Worm (Caenorhabditis elegans) whole organism, L4 larva: Measurements from ENCODE around the gene fbxb-40.

ENCODE experiments used
- Y48G9A.11 ChIP-seq: fragments of 200-800 bp; sonication (Bioruptor generic); IDR thresholded peaks from 2 replicates; pipeline ENCODE4 v1.3.6; 2022; ENCODE audit warnings: missing genetic modification reagents, missing genetic modification characterization, missing compliant biosample characterization
- Y75B8A.6 ChIP-seq: fragments of 200-800 bp; sonication (Bioruptor generic); IDR thresholded peaks from 2 replicates; pipeline ENCODE4 v1.3.6; 2022; ENCODE audit warnings: missing genetic modification reagents, missing genetic modification characterization, missing compliant biosample characterization
- arid-1 ChIP-seq: fragments of 200-800 bp; sonication (Bioruptor generic); conservative IDR thresholded peaks from 2 replicates; pipeline ENCODE4 v1.3.6; 2022; ENCODE audit warnings: missing genetic modification reagents, missing genetic modification characterization, missing compliant biosample characterization
- ctbp-1 ChIP-seq: fragments of 200-800 bp; sonication (Bioruptor generic); IDR thresholded peaks from 2 replicates; pipeline ENCODE4 v1.3.6; 2022; ENCODE audit warnings: missing genetic modification reagents, missing genetic modification characterization, missing compliant biosample characterization
- daf-16 ChIP-seq, 3 experiments: sonication (generic microtip); optimal IDR thresholded peaks; 2 replicates each; lab custom pipeline; 2016 to 2017; ENCODE audit warnings: missing genetic modification characterization in 3 of 3, missing genetic modification reagents in 3 of 3, mild to moderate bottlenecking in 2 of 3, missing compliant biosample characterization in 2 of 3, missing biosample characterization in 1 of 3, moderate library complexity in 1 of 3
- duxl-1 ChIP-seq: sonication (generic microtip); optimal IDR thresholded peaks from 2 replicates; lab custom pipeline; 2016; ENCODE audit warnings: mild to moderate bottlenecking, missing genetic modification characterization, moderate library complexity, missing compliant biosample characterization; ENCODE audit not compliant: poor library complexity
- egl-43 ChIP-seq: fragments of 200-800 bp; sonication (Bioruptor generic); IDR thresholded peaks from 2 replicates; pipeline ENCODE4 v1.3.6; 2022; ENCODE audit warnings: missing genetic modification reagents, missing genetic modification characterization, missing compliant biosample characterization
- fos-1 ChIP-seq: fragments of 150-350 bp; optimal IDR thresholded peaks from 2 replicates; lab custom pipeline; 2014; ENCODE audit warnings: missing biosample characterization, missing genetic modification characterization
- hif-1 ChIP-seq, 2 experiments: sonication (generic microtip); optimal IDR thresholded peaks; 2 replicates each; lab custom pipeline; 2016 to 2017; ENCODE audit warnings: missing compliant biosample characterization in 2 of 2, missing genetic modification characterization in 2 of 2, missing genetic modification reagents in 2 of 2, missing genotype in 2 of 2, mild to moderate bottlenecking in 1 of 2
- hlh-11 ChIP-seq: fragments of 200-800 bp; sonication (Bioruptor generic); optimal IDR thresholded peaks from 2 replicates; lab custom pipeline; 2018; ENCODE audit warnings: mild to moderate bottlenecking, missing genetic modification characterization, missing compliant biosample characterization
- hlh-30 ChIP-seq: sonication (generic microtip); optimal IDR thresholded peaks from 2 replicates; lab custom pipeline; 2017; ENCODE audit warnings: antibody characterized with exemption, mild to moderate bottlenecking, missing genetic modification characterization, missing compliant biosample characterization; ENCODE audit not compliant: insufficient read depth
- hmg-1.1 ChIP-seq: fragments of 200-800 bp; sonication (Bioruptor generic); IDR thresholded peaks from 2 replicates; pipeline ENCODE4 v1.3.6; 2022; ENCODE audit warnings: missing genetic modification reagents, missing genetic modification characterization, missing compliant biosample characterization
- lim-7 ChIP-seq: fragments of 200-800 bp; sonication (Bioruptor generic); IDR thresholded peaks from 2 replicates; pipeline ENCODE4 v1.3.6; 2022; ENCODE audit warnings: missing genetic modification characterization, missing compliant biosample characterization
- lin-29 ChIP-seq: fragments of 200-800 bp; sonication (Bioruptor generic); IDR thresholded peaks from 2 replicates; pipeline ENCODE4 v1.3.6; 2022; ENCODE audit warnings: missing genetic modification reagents, missing genetic modification characterization, missing compliant biosample characterization
- lin-39 ChIP-seq: fragments of 150-350 bp; optimal IDR thresholded peaks from 2 replicates; lab custom pipeline; 2014; ENCODE audit warnings: missing biosample characterization, missing genetic modification reagents, missing genetic modification characterization
- lsy-2 ChIP-seq, 2 experiments: fragments of 150-350 bp in 1 of 2; sonication (generic microtip) in 1 of 2; optimal IDR thresholded peaks; 2 replicates each; lab custom pipeline; 2014 to 2017; ENCODE audit warnings: missing biosample characterization in 2 of 2, missing genetic modification characterization in 2 of 2
- mdl-1 ChIP-seq, 2 experiments: fragments of 150-350 bp in 1 of 2; sonication (generic microtip) in 1 of 2; optimal IDR thresholded peaks; 2 replicates each; lab custom pipeline; 2014 to 2017; ENCODE audit warnings: missing biosample characterization in 2 of 2, missing genetic modification characterization in 2 of 2
- mdt-29 ChIP-seq: fragments of 200-800 bp; sonication (Bioruptor generic); IDR thresholded peaks from 2 replicates; pipeline ENCODE4 v1.3.6; 2022; ENCODE audit warnings: missing genetic modification reagents, missing genetic modification characterization, missing compliant biosample characterization
- mep-1 ChIP-seq: fragments of 150-350 bp; sonication (generic microtip); optimal IDR thresholded peaks from 3 replicates; lab custom pipeline; 2014; ENCODE audit warnings: missing biosample characterization, missing genetic modification characterization
- mxl-3 ChIP-seq: fragments of 200-800 bp; sonication (Bioruptor generic); optimal IDR thresholded peaks from 2 replicates; lab custom pipeline; 2018; ENCODE audit warnings: mild to moderate bottlenecking, missing genetic modification characterization, missing compliant biosample characterization
- nhr-48 ChIP-seq: sonication (generic microtip); optimal IDR thresholded peaks from 2 replicates; lab custom pipeline; 2016; ENCODE audit warnings: mild to moderate bottlenecking, missing genetic modification characterization, missing compliant biosample characterization
- sdz-12 ChIP-seq: fragments of 200-800 bp; sonication (Bioruptor generic); optimal IDR thresholded peaks from 2 replicates; lab custom pipeline; 2018; ENCODE audit warnings: mild to moderate bottlenecking, missing genetic modification characterization, missing compliant biosample characterization
- skn-1 ChIP-seq: fragments of 150-350 bp; optimal IDR thresholded peaks from 2 replicates; lab custom pipeline; 2014; ENCODE audit warnings: missing biosample characterization, missing genetic modification characterization
- snpc-4 ChIP-seq: fragments of 150-350 bp; optimal IDR thresholded peaks from 2 replicates; lab custom pipeline; 2014; ENCODE audit warnings: missing biosample characterization, missing genetic modification characterization
- spr-1 ChIP-seq: sonication (generic microtip); optimal IDR thresholded peaks from 2 replicates; lab custom pipeline; 2016; ENCODE audit warnings: mild to moderate bottlenecking, missing genetic modification characterization, missing compliant biosample characterization
- unc-39 ChIP-seq: sonication (generic microtip); optimal IDR thresholded peaks from 2 replicates; lab custom pipeline; 2017; ENCODE audit warnings: missing biosample characterization, missing genetic modification characterization
- unc-62 ChIP-seq, 3 experiments: fragments of 150-350 bp in 1 of 3; sonication (generic microtip); optimal IDR thresholded peaks in 2 of 3; peaks in 1 of 3; 1 replicate in 1 of 3; 2 replicates in 2 of 3; lab custom pipeline; 2014 to 2017; ENCODE audit warnings: missing biosample characterization in 3 of 3, missing genetic modification characterization in 3 of 3, missing genetic modification reagents in 3 of 3, missing genotype in 1 of 3
- zfp-2 ChIP-seq: sonication (generic microtip); optimal IDR thresholded peaks from 2 replicates; lab custom pipeline; 2016; ENCODE audit warnings: mild to moderate bottlenecking, missing genetic modification characterization, missing compliant biosample characterization
- zip-11 ChIP-seq: fragments of 200-800 bp; sonication (Bioruptor generic); IDR thresholded peaks from 2 replicates; pipeline ENCODE4 v1.3.6; 2022; ENCODE audit warnings: missing genetic modification characterization, missing compliant biosample characterization
- zip-2 ChIP-seq: fragments of 150-350 bp; optimal IDR thresholded peaks from 2 replicates; lab custom pipeline; 2014; ENCODE audit warnings: missing biosample characterization, missing genetic modification characterization
- ztf-11 ChIP-seq: fragments of 150-350 bp; optimal IDR thresholded peaks from 2 replicates; lab custom pipeline; 2014; ENCODE audit warnings: missing biosample characterization, missing genetic modification characterization

fbxb-40 gene

DNA sequence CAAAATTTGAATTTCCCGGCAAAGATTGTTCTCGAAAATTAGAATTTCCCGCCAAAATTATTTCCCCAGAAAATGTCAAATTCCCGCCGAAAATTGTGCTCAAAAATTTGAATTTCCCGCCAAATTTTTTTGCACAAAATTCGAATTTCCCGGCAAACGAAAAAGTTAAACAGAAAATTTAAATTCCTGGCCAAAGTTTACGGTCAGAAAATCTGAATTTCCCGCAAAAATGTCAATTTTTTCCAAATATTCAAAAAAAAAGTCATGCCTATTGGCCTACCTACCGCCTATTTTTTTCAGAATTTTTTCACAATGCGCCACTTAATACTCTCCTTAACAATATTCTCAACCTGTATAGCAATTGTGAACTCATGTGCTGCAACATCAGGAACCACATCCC lies 33.1 kb upstream of the fbxb-40 start, which contains the start of gene K02E7.1:
TSS of gene K02E7.1 (plus strand) at position 301 of the 400 bp plus-strand sequence.
- TF ChIP-seq fos-1 (tag; lab: Kevin White, UChicago) (no peak), daf-16 (GFP tag; optimal IDR thresholded peaks at IDR 0.05; lab: Kevin White, UChicago) (no peak), daf-16 (tag; optimal IDR thresholded peaks at IDR 0.05; lab: Kevin White, UChicago) (no peak), skn-1 (tag; lab: Kevin White, UChicago) (no peak), Y75B8A.6 (GFP tag; lab: Robert Waterston, UW) (no peak), zip-2 (tag; lab: Kevin White, UChicago) (no peak), mep-1 (tag; lab: Kevin White, UChicago) (no peak), hlh-30 (no peak), ztf-11 (tag; lab: Kevin White, UChicago) (no peak), mdl-1 (tag; optimal IDR thresholded peaks at IDR 0.05; lab: Kevin White, UChicago) (no peak), sdz-12 (GFP tag; lab: Kevin White, UChicago) (no peak), mdt-29 (no peak), snpc-4 (tag; lab: Kevin White, UChicago) (no peak), Y48G9A.11 (GFP tag; lab: Robert Waterston, UW) (no peak), hmg-1.1 (no peak), zip-11 (GFP tag; lab: Robert Waterston, UW) (no peak), spr-1 (tag; lab: Kevin White, UChicago) (no peak)

DNA sequence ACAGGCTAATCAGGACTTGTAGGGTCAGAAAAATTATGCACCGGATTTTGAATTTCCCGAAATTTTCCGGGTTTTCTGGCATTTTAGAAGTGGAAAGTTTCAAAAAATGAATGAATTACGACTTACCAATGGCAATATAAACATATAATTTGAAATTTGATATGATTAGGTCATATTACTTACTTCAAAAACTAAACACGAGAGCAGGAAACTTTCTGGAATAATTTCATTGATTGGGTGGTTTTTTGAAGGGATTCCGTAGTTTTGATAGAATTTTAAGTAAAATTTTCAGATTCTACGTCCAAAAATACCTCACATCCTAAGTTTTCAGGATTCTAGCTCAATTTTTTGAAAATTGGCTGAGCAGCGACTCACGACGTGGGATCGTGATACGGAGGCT lies 25.7 kb upstream of the fbxb-40 start, which contains the start of gene K02E7.11:
TSS of gene K02E7.11 (minus strand) at position 101 of the 400 bp plus-strand sequence.
- TF ChIP-seq spr-1 (tag; lab: Kevin White, UChicago) (no peak), zfp-2 (tag; lab: Kevin White, UChicago) (peak; percentile 33)

DNA sequence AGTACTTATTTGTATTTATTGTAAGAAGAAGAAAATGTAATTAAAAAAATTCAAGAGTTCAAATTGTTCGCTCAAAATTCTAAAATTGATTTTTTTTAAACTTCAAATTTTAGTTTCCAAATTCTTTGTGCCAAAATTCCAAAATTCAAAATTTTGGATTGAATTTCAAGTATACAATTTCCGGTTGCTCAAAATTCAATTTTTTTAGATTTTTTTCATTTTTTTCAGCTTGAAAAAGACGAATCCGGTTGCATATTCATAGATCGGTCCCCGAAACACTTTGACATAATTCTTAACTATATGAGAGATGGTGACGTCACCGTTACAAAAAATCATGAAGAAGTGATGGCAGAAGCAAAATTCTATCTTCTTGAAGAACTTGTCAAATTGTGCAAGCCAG lies 22.4 kb upstream of the fbxb-40 start, which contains the start of gene K02E7.4:
TSS of gene K02E7.4 (plus strand) at position 301 of the 400 bp plus-strand sequence.
- no peak for TF ChIP-seq skn-1 (tag; lab: Kevin White, UChicago)
- TF ChIP-seq lim-7 (GFP tag; lab: Robert Waterston, UW), result no peak
- no peak for TF ChIP-seq unc-39 (tag; lab: Kevin White, UChicago)
- no peak for TF ChIP-seq mdl-1 (tag; optimal IDR thresholded peaks at IDR 0.05; lab: Kevin White, UChicago)
- TF ChIP-seq mxl-3 (GFP tag; lab: Kevin White, UChicago), result no peak
- TF ChIP-seq nhr-48 (tag; lab: Kevin White, UChicago), result no peak

DNA sequence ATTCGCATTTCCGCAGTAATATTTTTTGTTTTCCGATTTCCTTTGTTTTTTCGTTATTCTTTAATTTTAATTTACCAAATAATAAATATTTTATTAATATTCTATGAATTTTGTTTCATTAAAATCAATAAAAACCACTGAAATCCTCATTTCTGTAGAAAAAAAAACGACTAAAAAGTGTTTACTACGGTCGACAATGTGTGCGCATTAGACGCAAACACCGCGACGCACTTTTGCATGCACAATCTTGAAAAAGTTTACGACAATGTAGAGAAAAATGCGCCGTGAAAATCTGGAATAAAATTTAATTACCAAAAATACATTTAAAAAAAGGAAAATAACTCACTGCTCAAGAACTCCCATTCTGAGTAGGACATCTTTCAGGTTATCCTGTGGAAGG lies 21.7 kb upstream of the fbxb-40 start:
- TF ChIP-seq hlh-11 (tag; lab: Kevin White, UChicago), result no peak
- no peak for TF ChIP-seq unc-62 (GFP tag; optimal IDR thresholded peaks at IDR 0.05 in 1 of 2; lab: Kevin White, UChicago)
- TF ChIP-seq unc-62 (tag; optimal IDR thresholded peaks at IDR 0.05; lab: Kevin White, UChicago), result no peak
- no peak for TF ChIP-seq arid-1
- no peak for TF ChIP-seq lin-39 (tag; lab: Kevin White, UChicago)
- TF ChIP-seq duxl-1, result no peak
- no peak for TF ChIP-seq lsy-2 (tag; optimal IDR thresholded peaks at IDR 0.05; lab: Kevin White, UChicago)

DNA sequence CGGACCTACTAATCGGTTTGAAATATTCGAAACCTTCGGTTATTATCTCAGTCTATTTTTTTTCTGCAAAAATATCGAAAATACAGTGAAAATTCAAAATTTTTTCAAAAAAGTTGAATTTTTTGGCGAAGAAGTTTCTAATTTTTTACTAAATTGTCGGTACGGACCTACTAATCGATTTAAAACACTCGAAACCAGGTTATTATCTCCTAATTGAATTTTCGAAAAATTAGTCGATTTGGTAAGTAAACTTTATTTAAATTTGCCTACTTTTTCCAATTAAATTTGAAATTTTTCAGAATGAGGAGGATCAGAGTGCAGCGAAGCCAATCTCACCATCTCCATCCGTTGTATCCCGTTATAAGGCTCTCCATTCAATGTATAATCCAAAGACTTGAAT lies 21.1 kb upstream of the fbxb-40 start, which contains the start of gene K02E7.12:
TSS of gene K02E7.12 (plus strand) at position 301 of the 400 bp plus-strand sequence.
- TF ChIP-seq hif-1 (tag; optimal IDR thresholded peaks at IDR 0.05; lab: Kevin White, UChicago) (no peak), egl-43 (GFP tag; lab: Robert Waterston, UW) (no peak), spr-1 (tag; lab: Kevin White, UChicago) (no peak), ctbp-1 (GFP tag; lab: Robert Waterston, UW) (no peak), hlh-11 (tag; lab: Kevin White, UChicago) (no peak), skn-1 (tag; lab: Kevin White, UChicago) (no peak), mdl-1 (tag; optimal IDR thresholded peaks at IDR 0.05; lab: Kevin White, UChicago) (no peak), lin-39 (tag; lab: Kevin White, UChicago) (no peak), mep-1 (tag; lab: Kevin White, UChicago) (no peak), lin-29 (no peak)
